Fruit fly (Drosophila melanogaster) whole organism, wandering third instar larva: ENCODE measurements around the gene Swt1.

Source experiments
- Abd-B ChIP-seq: fragments of >200 bp; optimal IDR thresholded peaks from 2 replicates; lab custom pipeline; 2017; ENCODE audit warnings: missing biosample characterization, missing genetic modification characterization
- CG32264 ChIP-seq: fragments of 200-800 bp; sonication (Bioruptor generic); optimal IDR thresholded peaks from 2 replicates; lab custom pipeline; 2016; ENCODE audit warnings: missing biosample characterization, missing genetic modification characterization
- CG9705 ChIP-seq: fragments of 200-800 bp; sonication (Bioruptor generic); optimal IDR thresholded peaks from 2 replicates; lab custom pipeline; 2018; ENCODE audit warnings: missing biosample characterization, mild to moderate bottlenecking, missing genetic modification characterization
- HLH106 ChIP-seq: fragments of 200-800 bp; optimal IDR thresholded peaks from 3 replicates; lab custom pipeline; 2019; ENCODE audit warnings: missing biosample characterization, mild to moderate bottlenecking, missing genetic modification characterization, moderate library complexity
- Hr78 ChIP-seq: fragments of >200 bp; optimal IDR thresholded peaks from 2 replicates; lab custom pipeline; 2017; ENCODE audit warnings: missing biosample characterization, missing genetic modification characterization
- Jra ChIP-seq: sonication (Bioruptor generic); optimal IDR thresholded peaks from 2 replicates; lab custom pipeline; 2016; ENCODE audit warnings: missing biosample characterization, missing genetic modification characterization
- Mio ChIP-seq: sonication (Bioruptor generic); optimal IDR thresholded peaks from 2 replicates; lab custom pipeline; 2016; ENCODE audit warnings: missing biosample characterization, missing genetic modification characterization
- Myc ChIP-seq: fragments of >200 bp; optimal IDR thresholded peaks from 2 replicates; lab custom pipeline; 2017
- N ChIP-seq: fragments of >200 bp; optimal IDR thresholded peaks from 2 replicates; lab custom pipeline; 2018; ENCODE audit warnings: missing biosample characterization, missing external identifiers, missing genetic modification characterization
- Rel ChIP-seq, 2 experiments: fragments of 200-800 bp; sonication (Bioruptor generic) in 1 of 2; optimal IDR thresholded peaks; 2 replicates in 1 of 2; 3 replicates in 1 of 2; lab custom pipeline; 2016 to 2019; ENCODE audit warnings: mild to moderate bottlenecking in 2 of 2, missing biosample characterization in 2 of 2, missing genetic modification characterization in 2 of 2, moderate library complexity in 1 of 2
- brk ChIP-seq: fragments of 200-800 bp; sonication (Bioruptor generic); optimal IDR thresholded peaks from 2 replicates; lab custom pipeline; 2016; ENCODE audit warnings: missing biosample characterization, mild to moderate bottlenecking, missing genetic modification characterization
- dl ChIP-seq, 2 experiments: fragments of 175-275, 200-275 bp in 1 of 2; fragments of 200-275 bp in 1 of 2; sonication (Bioruptor generic); optimal IDR thresholded peaks; lab custom pipeline; 2018; ENCODE audit warnings: mild to moderate bottlenecking in 2 of 2, missing biosample characterization in 2 of 2, missing genetic modification characterization in 2 of 2, moderate library complexity in 2 of 2; ENCODE audit not compliant: partially characterized antibody in 2 of 2, insufficient read depth in 1 of 2
- dsf ChIP-seq: sonication (Bioruptor generic); optimal IDR thresholded peaks from 2 replicates; lab custom pipeline; 2016; ENCODE audit warnings: missing biosample characterization, missing genetic modification characterization, borderline replicate concordance
- ey ChIP-seq: fragments of 200-800 bp; sonication (Bioruptor generic); optimal IDR thresholded peaks from 2 replicates; lab custom pipeline; 2016; ENCODE audit warnings: missing biosample characterization, missing genetic modification characterization
- fru ChIP-seq: fragments of 200-800 bp; sonication (Bioruptor generic); optimal IDR thresholded peaks from 3 replicates; lab custom pipeline; 2016; ENCODE audit warnings: missing biosample characterization, mild to moderate bottlenecking, missing genetic modification characterization
- jim ChIP-seq: fragments of 175-275, 200-325 bp; sonication (Bioruptor generic); optimal IDR thresholded peaks from 2 replicates; lab custom pipeline; 2016; ENCODE audit warnings: missing biosample characterization, mild to moderate bottlenecking, missing genetic modification characterization
- lola ChIP-seq: fragments of >200 bp; optimal IDR thresholded peaks from 2 replicates; lab custom pipeline; 2017; ENCODE audit warnings: missing biosample characterization, missing genetic modification characterization
- psq ChIP-seq: fragments of 200-800 bp; sonication (Bioruptor generic); optimal IDR thresholded peaks from 3 replicates; lab custom pipeline; 2017; ENCODE audit warnings: missing biosample characterization, mild to moderate bottlenecking, missing genetic modification characterization, moderate library complexity
- rgr ChIP-seq: fragments of 200-800 bp; sonication (Bioruptor generic); optimal IDR thresholded peaks from 3 replicates; lab custom pipeline; 2016; ENCODE audit warnings: missing biosample characterization, mild to moderate bottlenecking, missing genetic modification characterization
- sage ChIP-seq: fragments of 200-800 bp; sonication (Bioruptor generic); optimal IDR thresholded peaks from 2 replicates; lab custom pipeline; 2016; ENCODE audit warnings: missing biosample characterization, mild to moderate bottlenecking, missing genetic modification characterization
- tai ChIP-seq: sonication (Bioruptor generic); optimal IDR thresholded peaks from 2 replicates; lab custom pipeline; 2016; ENCODE audit warnings: missing biosample characterization, missing genetic modification characterization
- usp ChIP-seq: fragments of >200 bp; optimal IDR thresholded peaks from 2 replicates; lab custom pipeline; 2017; ENCODE audit warnings: missing biosample characterization, missing genetic modification characterization
- woc ChIP-seq: sonication (Bioruptor generic); optimal IDR thresholded peaks from 2 replicates; lab custom pipeline; 2016; ENCODE audit warnings: missing biosample characterization, mild to moderate bottlenecking, missing genetic modification characterization

The Swt1 gene

dm6 chrX:18058108-18058507 is 32.2 kb downstream of the Swt1 start:
- no peak for TF ChIP-seq usp (GFP tag; lab: Kevin White, UChicago)
- no peak for TF ChIP-seq CG9705 (GFP tag; lab: Kevin White, UChicago)
- TF ChIP-seq ey (GFP tag; lab: Kevin White, UChicago), result no peak
- no peak for TF ChIP-seq Rel (GFP tag; optimal IDR thresholded peaks at IDR 0.05; lab: Kevin White, UChicago)
- TF ChIP-seq Rel (tag; optimal IDR thresholded peaks at IDR 0.05; lab: Kevin White, UChicago), result no peak

- TF ChIP-seq N (no peak), Rel (GFP tag; optimal IDR thresholded peaks at IDR 0.05; lab: Kevin White, UChicago) (no peak), Rel (tag; optimal IDR thresholded peaks at IDR 0.05; lab: Kevin White, UChicago) (no peak), Mio (GFP tag; lab: Kevin White, UChicago) (no peak), Myc (lab: Kevin White, UChicago) (no peak), usp (GFP tag; lab: Kevin White, UChicago) (no peak), brk (GFP tag; lab: Kevin White, UChicago) (no peak), Jra (no peak), HLH106 (no peak), CG32264 (GFP tag; lab: Kevin White, UChicago) (no peak), lola (GFP tag; lab: Kevin White, UChicago) (no peak), jim (GFP tag; lab: Kevin White, UChicago) (no peak), dsf (GFP tag; lab: Kevin White, UChicago) (no peak), CG9705 (GFP tag; lab: Kevin White, UChicago) (no peak)
These were observed 33.1 kb downstream of the Swt1 start for dm6 chrX:18057202-18057601.

dm6 chrX:18052135-18052534 is 38.2 kb downstream of the Swt1 start:
- TF ChIP-seq Hr78 (GFP tag; lab: Kevin White, UChicago) (no peak), fru (no peak), brk (GFP tag; lab: Kevin White, UChicago) (no peak)

- TF ChIP-seq sage (no peak), N (no peak), dl (GFP tag; optimal IDR thresholded peaks at IDR 0.05; lab: Kevin White, UChicago; ENCODE audit: insufficient read depth in 1 of 2, partially characterized antibody in 2 of 2) (no peak), Jra (no peak), Rel (GFP tag; optimal IDR thresholded peaks at IDR 0.05; lab: Kevin White, UChicago) (no peak), Rel (tag; optimal IDR thresholded peaks at IDR 0.05; lab: Kevin White, UChicago) (no peak), tai (GFP tag; lab: Kevin White, UChicago) (no peak), Abd-B (GFP tag; lab: Kevin White, UChicago) (no peak), Myc (lab: Kevin White, UChicago) (no peak), woc (no peak), rgr (GFP tag; lab: Kevin White, UChicago) (no peak), psq (GFP tag; lab: Kevin White, UChicago) (no peak)
These were observed 46.6 kb downstream of the Swt1 start, which contains the start of gene CG15373 for dm6 chrX:18043691-18044090. TSS of gene CG15373 (plus strand) at chrX:18043991.
